Worm (Caenorhabditis elegans) whole organism, L4 larva: ENCODE data around the gene mig-21.

Experiments
- F37D6.2 ChIP-seq: sonication (generic microtip); optimal IDR thresholded peaks from 2 replicates; lab custom pipeline; 2016; ENCODE audit warnings: mild to moderate bottlenecking, missing genetic modification characterization, missing compliant biosample characterization
- F49E8.2 ChIP-seq: sonication (generic microtip); optimal IDR thresholded peaks from 2 replicates; lab custom pipeline; 2016; ENCODE audit warnings: missing compliant biosample characterization, mild to moderate bottlenecking, missing genetic modification characterization, borderline replicate concordance
- R02D3.7 ChIP-seq: fragments of 150-350 bp; sonication (generic microtip); optimal IDR thresholded peaks from 3 replicates; lab custom pipeline; 2014; ENCODE audit warnings: missing biosample characterization, missing genetic modification characterization
- T26A8.4 ChIP-seq: fragments of 200-800 bp; sonication (Bioruptor generic); IDR thresholded peaks from 2 replicates; pipeline ENCODE4 v1.3.6; 2022; ENCODE audit warnings: missing genetic modification characterization, missing compliant biosample characterization
- Y48G9A.11 ChIP-seq: fragments of 200-800 bp; sonication (Bioruptor generic); IDR thresholded peaks from 2 replicates; pipeline ENCODE4 v1.3.6; 2022; ENCODE audit warnings: missing genetic modification reagents, missing genetic modification characterization, missing compliant biosample characterization
- Y5F2A.4 ChIP-seq: fragments of 200-800 bp; sonication (Bioruptor generic); optimal IDR thresholded peaks from 2 replicates; lab custom pipeline; 2018; ENCODE audit warnings: mild to moderate bottlenecking, missing genetic modification characterization, missing compliant biosample characterization
- Y75B8A.6 ChIP-seq: fragments of 200-800 bp; sonication (Bioruptor generic); IDR thresholded peaks from 2 replicates; pipeline ENCODE4 v1.3.6; 2022; ENCODE audit warnings: missing genetic modification reagents, missing genetic modification characterization, missing compliant biosample characterization
- attf-4 ChIP-seq: sonication (generic microtip); optimal IDR thresholded peaks from 3 replicates; lab custom pipeline; 2017; ENCODE audit warnings: missing biosample characterization, missing genetic modification characterization
- ceh-44 ChIP-seq: fragments of 200-800 bp; sonication (Bioruptor generic); IDR thresholded peaks from 2 replicates; pipeline ENCODE4 v1.3.6; 2022; ENCODE audit warnings: missing genetic modification reagents, missing genetic modification characterization, missing compliant biosample characterization
- ceh-82 ChIP-seq: sonication (generic microtip); optimal IDR thresholded peaks from 2 replicates; lab custom pipeline; 2017; ENCODE audit warnings: missing biosample characterization, missing genetic modification characterization
- daf-16 ChIP-seq, 3 experiments: sonication (generic microtip); optimal IDR thresholded peaks; 2 replicates each; lab custom pipeline; 2016 to 2017; ENCODE audit warnings: missing genetic modification characterization in 3 of 3, missing genetic modification reagents in 3 of 3, mild to moderate bottlenecking in 2 of 3, missing compliant biosample characterization in 2 of 3, missing biosample characterization in 1 of 3, moderate library complexity in 1 of 3
- daf-19 ChIP-seq: fragments of 200-800 bp; sonication (Bioruptor generic); conservative IDR thresholded peaks from 2 replicates; pipeline ENCODE4 v1.3.6; 2022; ENCODE audit warnings: missing genetic modification characterization, missing compliant biosample characterization
- dmd-6 ChIP-seq: fragments of 200-800 bp; sonication (Bioruptor generic); IDR thresholded peaks from 2 replicates; pipeline ENCODE4 v1.3.6; 2022; ENCODE audit warnings: missing genetic modification reagents, missing genetic modification characterization, missing compliant biosample characterization
- dmd-8 ChIP-seq: fragments of 200-800 bp; sonication (Bioruptor generic); IDR thresholded peaks from 2 replicates; pipeline ENCODE4 v1.3.6; 2022; ENCODE audit warnings: missing genetic modification characterization, missing compliant biosample characterization
- dmd-9 ChIP-seq: fragments of 200-800 bp; sonication (Bioruptor generic); IDR thresholded peaks from 2 replicates; pipeline ENCODE4 v1.3.6; 2022; ENCODE audit warnings: missing genetic modification reagents, missing genetic modification characterization, missing compliant biosample characterization
- dpl-1 ChIP-seq: fragments of 150-350 bp; optimal IDR thresholded peaks from 2 replicates; lab custom pipeline; 2014; ENCODE audit warnings: missing biosample characterization, missing genetic modification reagents, missing genetic modification characterization
- fkh-10 ChIP-seq: fragments of 150-350 bp; optimal IDR thresholded peaks from 2 replicates; lab custom pipeline; 2014; ENCODE audit warnings: missing biosample characterization, missing genetic modification reagents, missing genetic modification characterization
- gei-8 ChIP-seq: fragments of 200-800 bp; sonication (Bioruptor generic); optimal IDR thresholded peaks from 2 replicates; lab custom pipeline; 2018; ENCODE audit warnings: mild to moderate bottlenecking, missing genetic modification characterization, missing compliant biosample characterization
- hif-1 ChIP-seq, 2 experiments: sonication (generic microtip); optimal IDR thresholded peaks; 2 replicates each; lab custom pipeline; 2016 to 2017; ENCODE audit warnings: missing compliant biosample characterization in 2 of 2, missing genetic modification characterization in 2 of 2, missing genetic modification reagents in 2 of 2, missing genotype in 2 of 2, mild to moderate bottlenecking in 1 of 2
- jun-1 ChIP-seq: fragments of 150-350 bp; optimal IDR thresholded peaks from 2 replicates; lab custom pipeline; 2014; ENCODE audit warnings: missing biosample characterization, missing genetic modification reagents, missing genetic modification characterization
- lim-7 ChIP-seq: fragments of 200-800 bp; sonication (Bioruptor generic); IDR thresholded peaks from 2 replicates; pipeline ENCODE4 v1.3.6; 2022; ENCODE audit warnings: missing genetic modification characterization, missing compliant biosample characterization
- lin-15B ChIP-seq: fragments of 150-350 bp; sonication (generic microtip); optimal IDR thresholded peaks from 3 replicates; lab custom pipeline; 2014; ENCODE audit warnings: missing biosample characterization, missing genetic modification characterization
- lin-29 ChIP-seq: fragments of 200-800 bp; sonication (Bioruptor generic); IDR thresholded peaks from 2 replicates; pipeline ENCODE4 v1.3.6; 2022; ENCODE audit warnings: missing genetic modification reagents, missing genetic modification characterization, missing compliant biosample characterization
- lin-38 ChIP-seq: fragments of 200-800 bp; sonication (Bioruptor generic); IDR thresholded peaks from 2 replicates; pipeline ENCODE4 v1.3.6; 2022; ENCODE audit warnings: missing genetic modification reagents, missing genetic modification characterization, missing compliant biosample characterization
- mdl-1 ChIP-seq, 2 experiments: fragments of 150-350 bp in 1 of 2; sonication (generic microtip) in 1 of 2; optimal IDR thresholded peaks; 2 replicates each; lab custom pipeline; 2014 to 2017; ENCODE audit warnings: missing biosample characterization in 2 of 2, missing genetic modification characterization in 2 of 2
- mdt-29 ChIP-seq: fragments of 200-800 bp; sonication (Bioruptor generic); IDR thresholded peaks from 2 replicates; pipeline ENCODE4 v1.3.6; 2022; ENCODE audit warnings: missing genetic modification reagents, missing genetic modification characterization, missing compliant biosample characterization
- mes-2 ChIP-seq: sonication (generic microtip); optimal IDR thresholded peaks from 2 replicates; lab custom pipeline; 2016; ENCODE audit warnings: missing genotype, mild to moderate bottlenecking, missing genetic modification characterization, missing compliant biosample characterization; ENCODE audit not compliant: poor library complexity, severe bottlenecking
- mxl-2 ChIP-seq: fragments of 200-800 bp; sonication (Bioruptor generic); conservative IDR thresholded peaks from 2 replicates; pipeline ENCODE4 v1.3.6; 2022; ENCODE audit warnings: missing genetic modification reagents, missing genetic modification characterization, missing compliant biosample characterization
- nhr-10 ChIP-seq: fragments of 150-350 bp; optimal IDR thresholded peaks from 2 replicates; lab custom pipeline; 2014; ENCODE audit warnings: missing biosample characterization, missing genetic modification characterization
- nhr-111 ChIP-seq: fragments of 200-800 bp; sonication (Bioruptor generic); optimal IDR thresholded peaks from 2 replicates; lab custom pipeline; 2018; ENCODE audit warnings: mild to moderate bottlenecking, missing genetic modification characterization, missing compliant biosample characterization
- nhr-25 ChIP-seq: sonication (generic microtip); optimal IDR thresholded peaks from 2 replicates; lab custom pipeline; 2017; ENCODE audit warnings: missing genetic modification characterization, mild to moderate bottlenecking, missing compliant biosample characterization, antibody characterized with exemption, moderate library complexity, borderline replicate concordance; ENCODE audit not compliant: insufficient read depth
- nhr-28 ChIP-seq: fragments of 150-350 bp; optimal IDR thresholded peaks from 2 replicates; lab custom pipeline; 2014; ENCODE audit warnings: missing biosample characterization, missing genetic modification characterization
- nhr-41 ChIP-seq: fragments of 200-800 bp; sonication (Bioruptor generic); IDR thresholded peaks from 2 replicates; pipeline ENCODE4 v1.3.6; 2022; ENCODE audit warnings: missing genetic modification reagents, missing genetic modification characterization, missing compliant biosample characterization
- nhr-48 ChIP-seq: sonication (generic microtip); optimal IDR thresholded peaks from 2 replicates; lab custom pipeline; 2016; ENCODE audit warnings: mild to moderate bottlenecking, missing genetic modification characterization, missing compliant biosample characterization
- nhr-76 ChIP-seq: fragments of 150-350 bp; optimal IDR thresholded peaks from 2 replicates; lab custom pipeline; 2014; ENCODE audit warnings: missing biosample characterization, missing genetic modification characterization
- nhr-77 ChIP-seq: fragments of 150-350 bp; optimal IDR thresholded peaks from 2 replicates; lab custom pipeline; 2014; ENCODE audit warnings: missing biosample characterization, missing genetic modification characterization
- pha-4 ChIP-seq, 2 experiments: fragments of 150-350 bp in 1 of 2; fragments of 200-800 bp in 1 of 2; sonication (Bioruptor generic) in 1 of 2; IDR thresholded peaks in 1 of 2; optimal IDR thresholded peaks in 1 of 2; 2 replicates each; pipeline versions ENCODE4 v1.3.6 to Lab custom; 2014 to 2022; ENCODE audit warnings: missing genetic modification characterization in 2 of 2, missing genetic modification reagents in 2 of 2, missing biosample characterization in 1 of 2, missing compliant biosample characterization in 1 of 2
- php-3 ChIP-seq: fragments of 200-800 bp; sonication (Bioruptor generic); IDR thresholded peaks from 2 replicates; pipeline ENCODE4 v1.3.6; 2022; ENCODE audit warnings: missing genetic modification reagents, missing genetic modification characterization, missing compliant biosample characterization
- saeg-2 ChIP-seq: fragments of 200-800 bp; sonication (Bioruptor generic); IDR thresholded peaks from 2 replicates; pipeline ENCODE4 v1.3.6; 2022; ENCODE audit warnings: missing genetic modification reagents, missing genetic modification characterization, missing compliant biosample characterization
- set-16 ChIP-seq: fragments of 200-800 bp; sonication (Bioruptor generic); IDR thresholded peaks from 2 replicates; pipeline ENCODE4 v1.3.6; 2022; ENCODE audit warnings: missing genetic modification reagents, missing genetic modification characterization, missing compliant biosample characterization
- skn-1 ChIP-seq: fragments of 150-350 bp; optimal IDR thresholded peaks from 2 replicates; lab custom pipeline; 2014; ENCODE audit warnings: missing biosample characterization, missing genetic modification characterization
- snpc-1.2 ChIP-seq: fragments of 200-800 bp; sonication (Bioruptor generic); IDR thresholded peaks from 2 replicates; pipeline ENCODE4 v1.3.6; 2022; ENCODE audit warnings: missing genetic modification reagents, missing genetic modification characterization, missing compliant biosample characterization
- snpc-4 ChIP-seq: fragments of 150-350 bp; optimal IDR thresholded peaks from 2 replicates; lab custom pipeline; 2014; ENCODE audit warnings: missing biosample characterization, missing genetic modification characterization
- unc-130 ChIP-seq: sonication (generic microtip); optimal IDR thresholded peaks from 2 replicates; lab custom pipeline; 2016; ENCODE audit warnings: missing genetic modification reagents, missing genetic modification characterization, missing compliant biosample characterization
- unc-39 ChIP-seq: sonication (generic microtip); optimal IDR thresholded peaks from 2 replicates; lab custom pipeline; 2017; ENCODE audit warnings: missing biosample characterization, missing genetic modification characterization
- zag-1 ChIP-seq: fragments of 150-350 bp; optimal IDR thresholded peaks from 2 replicates; lab custom pipeline; 2014; ENCODE audit warnings: missing biosample characterization, missing genetic modification characterization
- zfp-2 ChIP-seq: sonication (generic microtip); optimal IDR thresholded peaks from 2 replicates; lab custom pipeline; 2016; ENCODE audit warnings: mild to moderate bottlenecking, missing genetic modification characterization, missing compliant biosample characterization
- zfp-3 ChIP-seq: fragments of 200-800 bp; sonication (Bioruptor generic); conservative IDR thresholded peaks from 2 replicates; pipeline ENCODE4 v1.3.6; 2022; ENCODE audit warnings: missing genetic modification reagents, missing genetic modification characterization, missing compliant biosample characterization
- zip-2 ChIP-seq: fragments of 150-350 bp; optimal IDR thresholded peaks from 2 replicates; lab custom pipeline; 2014; ENCODE audit warnings: missing biosample characterization, missing genetic modification characterization
- ztf-11 ChIP-seq: fragments of 150-350 bp; optimal IDR thresholded peaks from 2 replicates; lab custom pipeline; 2014; ENCODE audit warnings: missing biosample characterization, missing genetic modification characterization

mig-21 gene

DNA sequence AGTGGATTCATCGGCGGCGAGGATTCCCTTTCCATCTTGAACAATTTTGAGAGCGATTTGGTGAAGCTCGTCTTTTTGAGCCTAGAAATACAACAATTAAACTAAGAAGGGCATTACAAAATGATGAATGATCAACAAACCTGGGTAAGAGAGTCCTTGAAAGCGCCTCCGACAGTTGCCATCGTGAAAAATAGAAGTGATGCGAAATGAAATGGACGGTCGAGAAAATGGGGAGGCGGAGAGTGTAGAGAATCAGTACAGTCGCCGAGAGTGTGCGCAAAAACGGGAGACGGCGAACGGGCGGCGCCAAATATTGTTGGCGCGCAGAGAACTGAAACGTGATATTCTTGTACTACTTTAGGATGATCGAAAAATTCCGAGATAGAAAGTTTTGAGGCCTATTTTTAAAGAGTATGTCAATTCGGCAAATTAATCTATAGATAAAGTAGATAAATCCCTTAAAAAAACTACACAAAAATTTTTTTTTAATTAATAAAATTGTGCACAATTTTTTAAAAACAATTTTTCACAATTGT is 2.0 kb downstream of the mig-21 start, which contains the start of gene aldo-2 (continued):
- TF ChIP-seq pha-4 (GFP tag; IDR thresholded peaks at IDR 0.05; lab: Robert Waterston, UW) (no peak), pha-4 (tag; optimal IDR thresholded peaks at IDR 0.05; lab: Kevin White, UChicago) (no peak), saeg-2 (GFP tag; lab: Robert Waterston, UW) (no peak), Y5F2A.4 (no peak), fkh-10 (no peak), snpc-4 (tag; lab: Kevin White, UChicago) (no peak), nhr-48 (no peak), hif-1 (tag; optimal IDR thresholded peaks at IDR 0.05; lab: Kevin White, UChicago) (peak in 1 of 2 experiments; percentile 56), nhr-77 (tag; lab: Kevin White, UChicago) (no peak), ztf-11 (tag; lab: Kevin White, UChicago) (no peak), unc-130 (GFP tag; lab: Kevin White, UChicago) (peak; percentile 63), lin-38 (GFP tag; lab: Robert Waterston, UW) (peak; percentile 76), snpc-1.2 (GFP tag; lab: Robert Waterston, UW) (no peak), mxl-2 (no peak), zfp-2 (tag; lab: Kevin White, UChicago) (no peak), ceh-82 (tag; lab: Kevin White, UChicago) (no peak), T26A8.4 (GFP tag; lab: Robert Waterston, UW) (no peak), zip-2 (tag; lab: Kevin White, UChicago) (no peak), dmd-6 (peak; percentile 13; the same call in 1 of the 2 replicates), unc-39 (tag; lab: Kevin White, UChicago) (no peak), dmd-9 (no peak), Y48G9A.11 (peak; percentile 37; the same call in 1 of the 2 replicates), skn-1 (tag; lab: Kevin White, UChicago) (no peak), attf-4 (tag; lab: Kevin White, UChicago) (no peak), F49E8.2 (tag; lab: Kevin White, UChicago) (no peak), mdl-1 (tag; optimal IDR thresholded peaks at IDR 0.05; lab: Kevin White, UChicago) (peak in 1 of 2 experiments; percentile 21), R02D3.7 (tag; lab: Kevin White, UChicago) (no peak), daf-19 (GFP tag; lab: Robert Waterston, UW) (no peak), lim-7 (0 out of 2 replicates have a peak, but pooled peaks have one; percentile 27), F37D6.2 (no peak), zag-1 (tag; lab: Kevin White, UChicago) (no peak), dmd-8 (GFP tag; lab: Robert Waterston, UW) (no peak), daf-16 (GFP tag; optimal IDR thresholded peaks at IDR 0.05; lab: Kevin White, UChicago) (no peak), daf-16 (tag; optimal IDR thresholded peaks at IDR 0.05; lab: Kevin White, UChicago) (no peak), set-16 (GFP tag; lab: Robert Waterston, UW) (no peak), gei-8 (GFP tag; lab: Kevin White, UChicago) (no peak), mdt-29 (GFP tag; lab: Robert Waterston, UW) (no peak), nhr-76 (tag; lab: Kevin White, UChicago) (no peak), nhr-25 (tag; lab: Kevin White, UChicago) (no peak), nhr-10 (tag; lab: Kevin White, UChicago) (no peak), nhr-28 (peak; percentile 7), php-3 (GFP tag; lab: Robert Waterston, UW) (no peak), zfp-3 (no peak), lin-29 (GFP tag; lab: Robert Waterston, UW) (no peak), Y75B8A.6 (no peak), nhr-111 (no peak), ceh-44 (GFP tag; lab: Robert Waterston, UW) (no peak), jun-1 (tag; lab: Kevin White, UChicago) (no peak), nhr-41 (GFP tag; lab: Robert Waterston, UW) (no peak), lin-15B (tag; lab: Kevin White, UChicago) (no peak), mes-2 (tag; lab: Kevin White, UChicago) (peak; percentile 12), dpl-1 (peak; percentile 28)
